Fruit fly (Drosophila melanogaster): ENCODE measurements around the gene CG8176.

dm6 chr3R:9480396-9480795 is 35.4 kb upstream of the CG8176 start:
- no peak for TF ChIP-seq GATAd (GFP tag; optimal IDR thresholded peaks at IDR 0.05)
- no peak for TF ChIP-seq woc (GFP tag; optimal IDR thresholded peaks at IDR 0.05)
- no peak for TF ChIP-seq h (GFP tag; optimal IDR thresholded peaks at IDR 0.05)
- no peak for TF ChIP-seq brk (GFP tag; optimal IDR thresholded peaks at IDR 0.05)
- TF ChIP-seq psq (GFP tag; optimal IDR thresholded peaks at IDR 0.05), result no peak
- no peak for TF ChIP-seq foxo (GFP tag; optimal IDR thresholded peaks at IDR 0.05)
- no peak for TF ChIP-seq Sp1 (GFP tag; optimal IDR thresholded peaks at IDR 0.05)
- no peak for TF ChIP-seq OdsH (GFP tag; optimal IDR thresholded peaks at IDR 0.05)
- no peak for TF ChIP-seq Mio (GFP tag; optimal IDR thresholded peaks at IDR 0.05)
- TF ChIP-seq sage (GFP tag; optimal IDR thresholded peaks at IDR 0.05), result no peak
- no peak for TF ChIP-seq Abd-B (GFP tag; optimal IDR thresholded peaks at IDR 0.05)
